Fruit fly (Drosophila melanogaster): ENCODE results near the gene Sfp78E.

DNA sequence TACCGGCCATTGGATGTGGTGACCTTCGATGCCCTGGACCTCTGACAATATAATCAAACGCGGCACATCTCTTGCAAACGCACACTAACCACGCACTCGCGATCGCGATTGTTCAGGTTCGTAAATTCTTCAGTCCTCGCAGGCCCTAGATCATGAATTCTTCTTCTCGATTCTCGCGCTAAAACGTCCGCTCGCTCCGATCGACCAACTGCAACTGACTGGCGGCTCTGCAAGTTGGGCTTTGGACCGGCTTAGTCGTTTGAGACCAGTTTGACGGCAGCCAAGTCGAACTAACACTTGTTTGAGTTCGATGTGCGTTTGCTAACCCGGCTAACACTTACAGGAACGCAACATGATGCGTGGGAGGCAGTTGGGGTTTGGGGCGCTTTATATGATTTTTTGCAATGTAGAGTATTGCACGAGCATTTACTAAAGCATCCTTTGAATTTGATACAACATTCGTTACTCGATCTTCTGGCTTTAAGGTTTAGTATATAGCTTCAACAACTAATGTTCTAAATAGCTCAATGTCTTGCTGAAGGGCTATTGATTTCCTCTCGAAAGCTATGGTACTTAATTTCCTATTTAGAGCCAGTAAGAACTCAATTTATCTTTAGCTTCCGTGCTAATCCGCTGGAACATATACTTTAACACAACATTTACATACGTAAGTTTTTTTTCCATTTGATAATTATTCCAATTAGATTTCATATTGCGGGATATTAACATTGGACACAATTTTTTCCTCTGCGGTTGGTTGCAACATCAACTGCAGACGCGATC lies 22.5 kb upstream of the Sfp78E start, which contains the start of gene CG32447:
- TF ChIP-seq cic (GFP tag; optimal IDR thresholded peaks at IDR 0.05) (no peak), toe (GFP tag; optimal IDR thresholded peaks at IDR 0.05) (no peak), bab1 (GFP tag; optimal IDR thresholded peaks at IDR 0.05) (no peak), cnc (optimal IDR thresholded peaks at IDR 0.05) (no peak), kay (GFP tag; ENCODE audit: borderline replicate concordance) (no peak), ovo (GFP tag; optimal IDR thresholded peaks at IDR 0.05) (no peak), pad (GFP tag; optimal IDR thresholded peaks at IDR 0.05) (no peak), CG7101 (tag; optimal IDR thresholded peaks at IDR 0.05) (no peak), Crg-1 (GFP tag; optimal IDR thresholded peaks at IDR 0.05) (no peak), CG7045 (GFP tag; optimal IDR thresholded peaks at IDR 0.05) (no peak), CG11617 (GFP tag; optimal IDR thresholded peaks at IDR 0.05) (no peak), Clk (GFP tag; optimal IDR thresholded peaks at IDR 0.05) (no peak), tj (GFP tag; optimal IDR thresholded peaks at IDR 0.05) (no peak), CG33017 (tag; optimal IDR thresholded peaks at IDR 0.05) (no peak)

Measured in whole organism, adult.